Fruit fly (Drosophila melanogaster) whole organism, embryonic: ENCODE data around the gene Oseg1.

ENCODE experiments used
- Abd-B ChIP-seq: fragments of 200-800 bp; sonication (Bioruptor generic); optimal IDR thresholded peaks from 2 replicates; lab custom pipeline; 2018; ENCODE audit warnings: missing biosample characterization, mild to moderate bottlenecking, missing genetic modification characterization, moderate library complexity
- Antp ChIP-seq: fragments of 200-800 bp; sonication (Bioruptor generic); optimal IDR thresholded peaks from 3 replicates; lab custom pipeline; 2016; ENCODE audit warnings: missing biosample characterization, missing genetic modification characterization
- CG10431 ChIP-seq: fragments of 200-800 bp; sonication (Bioruptor generic); optimal IDR thresholded peaks from 3 replicates; lab custom pipeline; 2018; ENCODE audit warnings: missing biosample characterization, mild to moderate bottlenecking, missing genetic modification characterization
- CG10959 ChIP-seq: fragments of 200-800 bp; sonication (Bioruptor generic); IDR thresholded peaks from 2 replicates; pipeline ENCODE4 v1.3.6; 2022; ENCODE audit warnings: missing biosample characterization, missing genetic modification characterization
- CG11504 ChIP-seq: fragments of 200-800 bp; sonication (Bioruptor generic); optimal IDR thresholded peaks from 3 replicates; lab custom pipeline; 2019; ENCODE audit warnings: missing biosample characterization, mild to moderate bottlenecking, missing genetic modification characterization, moderate library complexity
- CG12219 ChIP-seq: fragments of 200-800 bp; sonication (Bioruptor generic); optimal IDR thresholded peaks from 3 replicates; lab custom pipeline; 2018; ENCODE audit warnings: missing biosample characterization, mild to moderate bottlenecking, missing genetic modification characterization
- CG1233 ChIP-seq: fragments of 200-800 bp; sonication (Bioruptor generic); optimal IDR thresholded peaks from 4 replicates; lab custom pipeline; 2018; ENCODE audit warnings: missing biosample characterization, mild to moderate bottlenecking, missing genetic modification characterization
- CG14050 ChIP-seq: fragments of 200-800 bp; sonication (Bioruptor generic); IDR thresholded peaks from 3 replicates; pipeline ENCODE4 v1.3.6; 2022; ENCODE audit warnings: missing biosample characterization, missing genetic modification characterization
- CG14710 ChIP-seq: fragments of 200-800 bp; sonication (Bioruptor generic); optimal IDR thresholded peaks from 3 replicates; lab custom pipeline; 2019; ENCODE audit warnings: missing biosample characterization, mild to moderate bottlenecking, missing genetic modification characterization, moderate library complexity
- CG1603 ChIP-seq: fragments of 200-800 bp; sonication (Bioruptor generic); optimal IDR thresholded peaks from 2 replicates; lab custom pipeline; 2019; ENCODE audit warnings: missing biosample characterization, mild to moderate bottlenecking, missing genetic modification characterization, moderate library complexity
- CG18262 ChIP-seq: fragments of 200-800 bp; optimal IDR thresholded peaks from 3 replicates; lab custom pipeline; 2019; ENCODE audit warnings: missing biosample characterization, mild to moderate bottlenecking, missing genetic modification characterization, moderate library complexity
- CG2875 ChIP-seq: fragments of 200-800 bp; sonication (Bioruptor generic); optimal IDR thresholded peaks from 2 replicates; lab custom pipeline; 2017; ENCODE audit warnings: missing biosample characterization, mild to moderate bottlenecking, missing genetic modification characterization, missing genetic modification reagents
- CG4328 ChIP-seq: fragments of 200-800 bp; sonication (Bioruptor generic); optimal IDR thresholded peaks from 3 replicates; lab custom pipeline; 2017; ENCODE audit warnings: missing biosample characterization, missing genetic modification reagents, missing genetic modification characterization
- CG4424 ChIP-seq: fragments of 200-800 bp; sonication (Bioruptor generic); optimal IDR thresholded peaks from 3 replicates; lab custom pipeline; 2016; ENCODE audit warnings: missing biosample characterization, missing genetic modification characterization
- CG4707 ChIP-seq: fragments of 200-800 bp; sonication (Bioruptor generic); optimal IDR thresholded peaks from 2 replicates; lab custom pipeline; 2018; ENCODE audit warnings: missing biosample characterization, mild to moderate bottlenecking, missing genetic modification characterization, moderate library complexity
- CG6654 ChIP-seq: fragments of 200-800 bp; sonication (Bioruptor generic); optimal IDR thresholded peaks from 2 replicates; lab custom pipeline; 2017; ENCODE audit warnings: missing biosample characterization, mild to moderate bottlenecking, missing genetic modification characterization
- CG6689 ChIP-seq: fragments of 200-800 bp; sonication (Bioruptor generic); IDR thresholded peaks from 2 replicates; pipeline ENCODE4 v1.3.6; 2022; ENCODE audit warnings: missing biosample characterization, missing genetic modification characterization
- CG8765 ChIP-seq: fragments of 200-800 bp; sonication (Bioruptor generic); IDR thresholded peaks from 2 replicates; pipeline ENCODE4 v1.3.6; 2022; ENCODE audit warnings: missing biosample characterization, missing genetic modification characterization
- CG8944 ChIP-seq: fragments of 200-800 bp; sonication (Bioruptor generic); optimal IDR thresholded peaks from 3 replicates; lab custom pipeline; 2016; ENCODE audit warnings: missing biosample characterization, missing genetic modification characterization
- CG9727 ChIP-seq: fragments of 200-800 bp; sonication (Bioruptor generic); optimal IDR thresholded peaks from 3 replicates; lab custom pipeline; 2017; ENCODE audit warnings: missing biosample characterization, mild to moderate bottlenecking, missing genetic modification characterization
- CHES-1-like ChIP-seq: fragments of 200-800 bp; sonication (Bioruptor generic); optimal IDR thresholded peaks from 2 replicates; lab custom pipeline; 2016; ENCODE audit warnings: missing biosample characterization, missing genetic modification characterization
- D ChIP-seq, 2 experiments: fragments of 200-800 bp in 1 of 2; fragments of >200 bp in 1 of 2; sonication (Bioruptor generic) in 1 of 2; optimal IDR thresholded peaks; 2 replicates in 1 of 2; 3 replicates in 1 of 2; lab custom pipeline; 2017; ENCODE audit warnings: mild to moderate bottlenecking in 1 of 2, missing biosample characterization in 1 of 2, missing genetic modification characterization in 1 of 2, missing genetic modification reagents in 1 of 2
- D19B ChIP-seq: fragments of 200-800 bp; sonication (Bioruptor generic); optimal IDR thresholded peaks from 2 replicates; lab custom pipeline; 2017; ENCODE audit warnings: missing biosample characterization, mild to moderate bottlenecking, missing genetic modification characterization
- Hr78 ChIP-seq, 2 experiments: fragments of 200-800 bp in 1 of 2; fragments of >200 bp in 1 of 2; sonication (Bioruptor generic) in 1 of 2; optimal IDR thresholded peaks; 2 replicates each; lab custom pipeline; 2017 to 2019; ENCODE audit warnings: missing biosample characterization in 2 of 2, missing genetic modification characterization in 2 of 2, mild to moderate bottlenecking in 1 of 2, moderate library complexity in 1 of 2
- Myb ChIP-seq: fragments of 200-800 bp; sonication (Bioruptor generic); optimal IDR thresholded peaks from 2 replicates; lab custom pipeline; 2016; ENCODE audit warnings: missing biosample characterization, missing genetic modification characterization
- NC2β ChIP-seq: fragments of 200-800 bp; sonication (Bioruptor generic); optimal IDR thresholded peaks from 2 replicates; lab custom pipeline; 2016; ENCODE audit warnings: missing biosample characterization, missing genetic modification characterization
- Nf-YA ChIP-seq: fragments of 200-800 bp; sonication (Bioruptor generic); IDR thresholded peaks from 2 replicates; pipeline ENCODE4 v1.3.6; 2022; ENCODE audit warnings: missing biosample characterization, missing genetic modification characterization
- Oaz ChIP-seq: fragments of 200-800 bp; sonication (Bioruptor generic); IDR thresholded peaks from 2 replicates; pipeline ENCODE4 v1.3.6; 2022; ENCODE audit warnings: missing biosample characterization, missing genetic modification characterization
- Side ChIP-seq: fragments of 200-800 bp; sonication (Bioruptor generic); optimal IDR thresholded peaks from 2 replicates; lab custom pipeline; 2016; ENCODE audit warnings: missing biosample characterization, missing genetic modification characterization
- Xbp1 ChIP-seq: fragments of 200-800 bp; sonication (Bioruptor generic); optimal IDR thresholded peaks from 3 replicates; lab custom pipeline; 2016; ENCODE audit warnings: missing biosample characterization, mild to moderate bottlenecking, missing genetic modification characterization
- ab ChIP-seq: fragments of 200-800 bp; sonication (Bioruptor generic); optimal IDR thresholded peaks from 2 replicates; lab custom pipeline; 2016; ENCODE audit warnings: missing biosample characterization, missing genetic modification characterization
- amos ChIP-seq: fragments of 200-800 bp; sonication (Bioruptor generic); IDR thresholded peaks from 2 replicates; pipeline ENCODE4 v1.3.6; 2022; ENCODE audit warnings: missing biosample characterization, missing genetic modification characterization; ENCODE audit not compliant: partially characterized antibody
- bigmax ChIP-seq: fragments of 200-800 bp; sonication (Bioruptor generic); optimal IDR thresholded peaks from 2 replicates; lab custom pipeline; 2018; ENCODE audit warnings: missing biosample characterization, mild to moderate bottlenecking, missing genetic modification characterization
- cato ChIP-seq: fragments of 200-800 bp; sonication (Bioruptor generic); optimal IDR thresholded peaks from 2 replicates; lab custom pipeline; 2016; ENCODE audit warnings: missing biosample characterization, missing genetic modification characterization, borderline replicate concordance
- corto ChIP-seq: fragments of 200-800 bp; sonication (Bioruptor generic); optimal IDR thresholded peaks from 2 replicates; lab custom pipeline; 2016; ENCODE audit warnings: missing biosample characterization, mild to moderate bottlenecking, missing genetic modification characterization, moderate library complexity
- gem ChIP-seq: fragments of 200-800 bp; sonication (Bioruptor generic); optimal IDR thresholded peaks from 2 replicates; lab custom pipeline; 2019; ENCODE audit warnings: missing biosample characterization, mild to moderate bottlenecking, missing genetic modification characterization, moderate library complexity
- hth ChIP-seq: fragments of >200 bp; optimal IDR thresholded peaks from 2 replicates; lab custom pipeline; 2017; ENCODE audit warnings: inconsistent platforms
- ind ChIP-seq: fragments of 200-800 bp; sonication (Bioruptor generic); optimal IDR thresholded peaks from 3 replicates; lab custom pipeline; 2016; ENCODE audit warnings: missing biosample characterization, missing genetic modification characterization
- odd ChIP-seq: fragments of 200-800 bp; sonication (Bioruptor generic); optimal IDR thresholded peaks from 2 replicates; lab custom pipeline; 2017; ENCODE audit warnings: missing biosample characterization, mild to moderate bottlenecking, missing genetic modification characterization
- pb ChIP-seq: fragments of 200-800 bp; sonication (Bioruptor generic); optimal IDR thresholded peaks from 3 replicates; lab custom pipeline; 2016; ENCODE audit warnings: missing biosample characterization, missing genetic modification characterization
- pfk ChIP-seq: fragments of 200-800 bp; sonication (Bioruptor generic); optimal IDR thresholded peaks from 2 replicates; lab custom pipeline; 2018; ENCODE audit warnings: missing biosample characterization, mild to moderate bottlenecking, missing genetic modification characterization, moderate library complexity
- phol ChIP-seq: fragments of 200-800 bp; sonication (Bioruptor generic); optimal IDR thresholded peaks from 3 replicates; lab custom pipeline; 2018; ENCODE audit warnings: missing biosample characterization, mild to moderate bottlenecking, missing genetic modification characterization, moderate library complexity
- sisA ChIP-seq: fragments of 200-800 bp; sonication (Bioruptor generic); IDR thresholded peaks from 2 replicates; pipeline ENCODE4 v1.3.6; 2022; ENCODE audit warnings: missing biosample characterization, missing genetic modification characterization
- sna ChIP-seq: fragments of 200-800 bp; sonication (Bioruptor generic); IDR thresholded peaks from 2 replicates; pipeline ENCODE4 v1.3.6; 2022; ENCODE audit warnings: missing biosample characterization, missing genetic modification characterization; ENCODE audit not compliant: partially characterized antibody
- ssp ChIP-seq: fragments of 200-800 bp; sonication (Bioruptor generic); IDR thresholded peaks from 2 replicates; pipeline ENCODE4 v1.3.6; 2022; ENCODE audit warnings: missing biosample characterization, missing genetic modification characterization
- tin ChIP-seq: fragments of 200-800 bp; sonication (Bioruptor generic); optimal IDR thresholded peaks from 3 replicates; lab custom pipeline; 2016; ENCODE audit warnings: missing biosample characterization, missing genetic modification characterization
- vfl ChIP-seq: fragments of 200-800 bp; sonication (Bioruptor generic); optimal IDR thresholded peaks from 2 replicates; lab custom pipeline; 2016; ENCODE audit warnings: missing biosample characterization, missing genetic modification characterization
- wek ChIP-seq: fragments of 200-800 bp; sonication (Bioruptor generic); optimal IDR thresholded peaks from 3 replicates; lab custom pipeline; 2018; ENCODE audit warnings: missing biosample characterization, mild to moderate bottlenecking, missing genetic modification characterization, moderate library complexity
- zen2 ChIP-seq: fragments of 200-800 bp; sonication (Bioruptor generic); IDR thresholded peaks from 3 replicates; pipeline ENCODE4 v1.3.6; 2022; ENCODE audit warnings: missing biosample characterization, missing genetic modification characterization; ENCODE audit not compliant: partially characterized antibody

Oseg1 gene

dm6 chr3L:8440771-8441549 lies 28.3 kb upstream of the Oseg1 start (continued):
- TF ChIP-seq zen2 (GFP tag; lab: Robert Waterston, UW), result no peak
- no peak for TF ChIP-seq CG14050 (GFP tag; lab: Robert Waterston, UW)
- peak; percentile 25 for TF ChIP-seq tin (GFP tag; lab: Kevin White, UChicago)
- no peak for TF ChIP-seq Myb (GFP tag; lab: Kevin White, UChicago)
- no peak for TF ChIP-seq bigmax (GFP tag; lab: Kevin White, UChicago)
- peak; percentile 68 for TF ChIP-seq gem (tag; lab: Kevin White, UChicago)
- no peak for TF ChIP-seq CG8765 (GFP tag; lab: Robert Waterston, UW)
- TF ChIP-seq wek (GFP tag; lab: Kevin White, UChicago), result no peak
- TF ChIP-seq CG4328 (GFP tag; lab: Kevin White, UChicago), result no peak
- TF ChIP-seq CG4424, result peak; percentile 28
- TF ChIP-seq CG18262 (tag; lab: Kevin White, UChicago), result no peak
- no peak for TF ChIP-seq hth (lab: Kevin White, UChicago)
- TF ChIP-seq Antp (GFP tag; lab: Kevin White, UChicago), result no peak
- TF ChIP-seq D (optimal IDR thresholded peaks at IDR 0.05; lab: Kevin White, UChicago), result no peak
- TF ChIP-seq D (GFP tag; optimal IDR thresholded peaks at IDR 0.05; lab: Kevin White, UChicago), result peak; percentile 4
- TF ChIP-seq sisA (GFP tag; lab: Robert Waterston, UW), result no peak
- peak; percentile 31 for TF ChIP-seq vfl (GFP tag; lab: Kevin White, UChicago)
- peak; percentile 6 for TF ChIP-seq CG8944 (GFP tag; lab: Kevin White, UChicago)
- no peak for TF ChIP-seq Hr78 (GFP tag; optimal IDR thresholded peaks at IDR 0.05; lab: Kevin White, UChicago)
- TF ChIP-seq CG1233 (GFP tag; lab: Kevin White, UChicago), result no peak
- TF ChIP-seq CG1603 (tag; lab: Kevin White, UChicago), result no peak
- TF ChIP-seq corto (GFP tag; lab: Kevin White, UChicago), result no peak
- TF ChIP-seq CG9727, result no peak
- TF ChIP-seq CG10959 (GFP tag; lab: Robert Waterston, UW), result no peak
- peak; percentile 50 for TF ChIP-seq CG11504
- TF ChIP-seq NC2β (GFP tag; lab: Kevin White, UChicago), result no peak
- TF ChIP-seq cato (GFP tag; lab: Kevin White, UChicago), result no peak
- no peak for TF ChIP-seq ab (GFP tag; lab: Kevin White, UChicago)
- peak; percentile 54 for TF ChIP-seq ind (GFP tag; lab: Kevin White, UChicago)
- TF ChIP-seq ssp (GFP tag; lab: Robert Waterston, UW), result no peak
- peak; percentile 41 for TF ChIP-seq Xbp1 (GFP tag; lab: Kevin White, UChicago)
- no peak for TF ChIP-seq CG12219 (GFP tag; lab: Kevin White, UChicago)
- TF ChIP-seq sna (GFP tag; lab: Robert Waterston, UW), result no peak
- TF ChIP-seq Nf-YA (GFP tag; lab: Robert Waterston, UW), result no peak
- TF ChIP-seq CG10431, result no peak
- peak; percentile 28 for TF ChIP-seq phol (tag; lab: Kevin White, UChicago)
- no peak for TF ChIP-seq CHES-1-like
- TF ChIP-seq CG2875 (GFP tag; lab: Kevin White, UChicago), result no peak
- TF ChIP-seq Side, result peak; percentile 23
- no peak for TF ChIP-seq odd
- no peak for TF ChIP-seq pfk (GFP tag; lab: Kevin White, UChicago)
- TF ChIP-seq Abd-B, result no peak
- TF ChIP-seq D19B (GFP tag; lab: Kevin White, UChicago), result no peak
- TF ChIP-seq Oaz (GFP tag; lab: Robert Waterston, UW), result no peak
- no peak for TF ChIP-seq CG6654 (GFP tag; lab: Kevin White, UChicago)
- TF ChIP-seq CG14710, result peak; percentile 1
- TF ChIP-seq amos (GFP tag; lab: Robert Waterston, UW), result no peak
- no peak for TF ChIP-seq CG6689 (GFP tag; lab: Robert Waterston, UW)
- TF ChIP-seq CG4707 (GFP tag; lab: Kevin White, UChicago), result no peak
- TF ChIP-seq pb (GFP tag; lab: Kevin White, UChicago), result peak; percentile 26
